Worm (Caenorhabditis elegans): ENCODE data around the gene miro-1.

DNA sequence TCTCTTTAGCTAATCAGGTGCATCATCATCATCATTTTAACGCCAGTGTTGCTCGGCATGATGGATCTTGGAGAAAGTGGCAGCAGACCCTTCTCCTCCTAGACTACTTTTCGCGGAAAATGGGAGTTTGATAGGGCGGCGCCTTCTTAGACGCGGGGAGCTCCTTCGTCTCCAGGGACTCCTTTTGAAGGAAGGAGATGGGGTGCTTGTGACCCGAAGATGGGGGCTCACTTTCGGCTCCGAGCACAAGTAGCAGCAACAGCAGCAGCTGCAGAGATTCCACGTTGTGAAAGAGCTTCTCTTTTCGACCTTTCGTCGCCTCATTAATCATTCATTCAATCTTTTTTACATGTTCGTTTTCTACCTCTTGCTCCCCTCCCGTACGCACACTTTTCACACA lies 48.2 kb downstream of the miro-1 start:
- TF ChIP-seq klf-2 (GFP tag; conservative IDR thresholded peaks at IDR 0.05), result no peak
- TF ChIP-seq ref-1 (GFP tag; conservative IDR thresholded peaks at IDR 0.05), result no peak
- no peak for TF ChIP-seq flt-1 (GFP tag; IDR thresholded peaks at IDR 0.05)
- no peak for TF ChIP-seq ztf-29 (GFP tag; IDR thresholded peaks at IDR 0.05)
- TF ChIP-seq tab-1 (GFP tag; IDR thresholded peaks at IDR 0.05), result no peak
- TF ChIP-seq T22C8.4 (GFP tag; IDR thresholded peaks at IDR 0.05), result no peak
